Fruit fly (Drosophila melanogaster): ENCODE results near the gene emc.
A peak's percentile ranks its signal among the peaks of the same experiment; 100 is the strongest.

emc gene

DNA sequence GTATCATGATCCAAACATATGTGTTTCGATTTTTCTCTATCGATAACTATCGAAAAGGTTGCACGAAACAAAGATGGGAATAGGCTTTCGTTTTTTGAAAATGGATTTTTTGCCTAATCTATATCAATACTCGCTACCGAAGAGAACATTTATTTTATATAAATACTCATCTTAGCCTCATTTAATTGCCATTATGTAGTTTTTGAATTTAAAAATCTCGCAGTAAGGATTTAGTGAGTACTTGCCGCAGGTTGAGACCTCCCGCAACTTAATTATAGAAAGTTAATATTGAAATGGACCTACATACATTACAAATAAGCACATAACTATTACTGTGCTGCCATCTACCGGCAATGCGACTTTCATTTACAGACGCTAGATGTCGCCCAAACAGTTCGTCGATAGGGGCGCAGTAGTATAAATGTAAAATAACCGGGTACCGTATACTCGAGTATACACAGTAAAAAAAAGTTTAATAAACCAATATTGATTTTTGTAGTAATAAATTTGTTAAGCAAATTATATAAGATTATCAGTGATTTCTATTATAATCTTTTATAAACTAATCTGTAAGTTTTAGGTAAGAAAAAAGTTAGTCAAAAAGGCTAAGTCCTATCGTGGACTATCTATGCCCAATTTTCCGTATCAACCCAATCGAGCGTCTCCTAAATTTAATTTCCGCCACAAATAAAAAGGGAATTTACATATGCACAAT, 37.2 kb upstream of the emc start, which contains the start of gene CG13896 (continued):
- TF ChIP-seq bbx (GFP tag; IDR thresholded peaks at IDR 0.05; ENCODE audit: partially characterized antibody) (peak; percentile 70), ems (GFP tag; optimal IDR thresholded peaks at IDR 0.05) (peak; percentile 78), Rx (GFP tag; IDR thresholded peaks at IDR 0.05) (peak; percentile 56), wek (GFP tag; optimal IDR thresholded peaks at IDR 0.05) (peak; percentile 64), Poxn (GFP tag; IDR thresholded peaks at IDR 0.05) (0 out of 2 replicates have a peak, but pooled peaks have one; percentile 28), Nf-YA (GFP tag; IDR thresholded peaks at IDR 0.05) (peak; percentile 67), CG6175 (GFP tag; IDR thresholded peaks at IDR 0.05) (peak; percentile 87; the same call in 2 of the 3 replicates), fd102C (GFP tag; optimal IDR thresholded peaks at IDR 0.05) (peak; percentile 51), CG30431 (GFP tag; optimal IDR thresholded peaks at IDR 0.05) (peak; percentile 84), sd (tag; optimal IDR thresholded peaks at IDR 0.05) (peak; percentile 65), sens-2 (GFP tag; IDR thresholded peaks at IDR 0.05) (peak; percentile 47; the same call in 1 of the 2 replicates), Deaf1 (tag; optimal IDR thresholded peaks at IDR 0.05) (peak; percentile 47), CTCF (GFP tag; optimal IDR thresholded peaks at IDR 0.05) (peak; percentile 100), CG13287 (GFP tag; IDR thresholded peaks at IDR 0.05; ENCODE audit: partially characterized antibody) (peak; percentile 73), CG2129 (GFP tag; IDR thresholded peaks at IDR 0.05; ENCODE audit: partially characterized antibody) (peak; percentile 60), CG10462 (GFP tag; optimal IDR thresholded peaks at IDR 0.05) (peak; percentile 76), CG34376 (GFP tag; optimal IDR thresholded peaks at IDR 0.05) (peak; percentile 69), Lhr (GFP tag; optimal IDR thresholded peaks at IDR 0.05) (peak; percentile 96), CG10147 (GFP tag; optimal IDR thresholded peaks at IDR 0.05) (peak; percentile 37), sc (optimal IDR thresholded peaks at IDR 0.05) (no peak), sc (GFP tag; optimal IDR thresholded peaks at IDR 0.05) (peak; percentile 45), Hsf (GFP tag; optimal IDR thresholded peaks at IDR 0.05) (peak; percentile 94), D (optimal IDR thresholded peaks at IDR 0.05) (no peak), D (GFP tag; optimal IDR thresholded peaks at IDR 0.05) (peak; percentile 73), E2f1 (GFP tag; IDR thresholded peaks at IDR 0.05) (peak; percentile 83), CG1792 (GFP tag; optimal IDR thresholded peaks at IDR 0.05) (peak; percentile 78), chif (GFP tag; optimal IDR thresholded peaks at IDR 0.05) (peak; percentile 88 to 96), Opbp (GFP tag; IDR thresholded peaks at IDR 0.05; ENCODE audit: partially characterized antibody) (peak; percentile 61), phol (tag; optimal IDR thresholded peaks at IDR 0.05) (peak; percentile 76), CG9727 (GFP tag; optimal IDR thresholded peaks at IDR 0.05) (peak; percentile 87), CG2120 (GFP tag; optimal IDR thresholded peaks at IDR 0.05) (peak; percentile 91), Atf3 (GFP tag; optimal IDR thresholded peaks at IDR 0.05) (peak; percentile 79), pum (GFP tag; optimal IDR thresholded peaks at IDR 0.05) (peak; percentile 93), odd (GFP tag; optimal IDR thresholded peaks at IDR 0.05) (peak; percentile 62), cas (GFP tag; IDR thresholded peaks at IDR 0.05) (peak; percentile 40), MESR4 (GFP tag; optimal IDR thresholded peaks at IDR 0.05) (no peak), sima (GFP tag; optimal IDR thresholded peaks at IDR 0.05) (peak; percentile 73), chinmo (GFP tag; IDR thresholded peaks at IDR 0.05; ENCODE audit: partially characterized antibody) (no peak), CG7928 (GFP tag; optimal IDR thresholded peaks at IDR 0.05) (peak; percentile 53), pita (GFP tag; optimal IDR thresholded peaks at IDR 0.05) (peak; percentile 61), jigr1 (GFP tag; IDR thresholded peaks at IDR 0.05) (0 out of 3 replicates have a peak, but pooled peaks have one; percentile 38), CG16813 (GFP tag; IDR thresholded peaks at IDR 0.05; ENCODE audit: partially characterized antibody) (peak; percentile 62; the same call in 1 of the 3 replicates), hkb (optimal IDR thresholded peaks at IDR 0.05) (peak; percentile 54), hkb (GFP tag; IDR thresholded peaks at IDR 0.05) (peak; percentile 69), CG11723 (GFP tag; optimal IDR thresholded peaks at IDR 0.05) (peak; percentile 54), Fer3 (tag; optimal IDR thresholded peaks at IDR 0.05) (peak; percentile 81), BtbVII (GFP tag; optimal IDR thresholded peaks at IDR 0.05) (peak; percentile 66), E2f2 (GFP tag; IDR thresholded peaks at IDR 0.05) (peak; percentile 65), danr (GFP tag; IDR thresholded peaks at IDR 0.05) (peak; percentile 62; the same call in 1 of the 2 replicates), Mes4 (GFP tag; optimal IDR thresholded peaks at IDR 0.05) (peak; percentile 85)
